Worm (Caenorhabditis elegans): ENCODE data around the gene hlh-34.

ce11 chrV:13657291-13657690 is 49.9 kb downstream of the hlh-34 start:
- TF ChIP-seq B0310.2 (tag; optimal IDR thresholded peaks at IDR 0.05) (no peak), flt-1 (GFP tag; IDR thresholded peaks at IDR 0.05) (no peak), tra-4 (tag; optimal IDR thresholded peaks at IDR 0.05) (no peak), ama-1 (optimal IDR thresholded peaks at IDR 0.05) (no peak), tbx-11 (GFP tag; IDR thresholded peaks at IDR 0.05) (no peak), tbx-37 (GFP tag; conservative IDR thresholded peaks at IDR 0.05) (no peak), ceh-36 (tag; optimal IDR thresholded peaks at IDR 0.05) (no peak)
